Fruit fly (Drosophila melanogaster) S2 (cell line): ENCODE data around the gene CG13631.

ENCODE experiments used
- CG8478 ChIP-seq: fragments of >200 bp; optimal IDR thresholded peaks from 2 replicates; lab custom pipeline; 2018
- CTCF ChIP-seq, 2 experiments: fragments of >200 bp; optimal IDR thresholded peaks; 2 replicates each; lab custom pipeline; 2018

The CG13631 gene

dm6 chr3R:24768538-24769401 lies at the start of gene CG13631:
Gene CG13631, plus strand, starts transcription at chr3R:24769351.
- TF ChIP-seq CG8478 (lab: Kevin White, UChicago) (no peak), CTCF (optimal IDR thresholded peaks at IDR 0.05; lab: Kevin White, UChicago) (no peak)

- TF ChIP-seq CTCF (optimal IDR thresholded peaks at IDR 0.05; lab: Kevin White, UChicago) (no peak), CG8478 (lab: Kevin White, UChicago) (no peak)
Measured at dm6 chr3R:24720459-24721370, 48.4 kb upstream of the CG13631 start.

dm6 chr3R:24726347-24726891 lies 42.7 kb upstream of the CG13631 start:
- TF ChIP-seq CTCF (optimal IDR thresholded peaks at IDR 0.05; lab: Kevin White, UChicago) (no peak), CG8478 (lab: Kevin White, UChicago) (no peak)

- TF ChIP-seq CTCF (optimal IDR thresholded peaks at IDR 0.05; lab: Kevin White, UChicago) = no peak
- no peak for TF ChIP-seq CG8478 (lab: Kevin White, UChicago)
Measured at dm6 chr3R:24727038-24727437, 42.1 kb upstream of the CG13631 start.

- no peak for TF ChIP-seq CG8478 (lab: Kevin White, UChicago)
- TF ChIP-seq CTCF (optimal IDR thresholded peaks at IDR 0.05; lab: Kevin White, UChicago) = no peak
Measured at dm6 chr3R:24749055-24749992, 19.8 kb upstream of the CG13631 start, which contains the start of gene tld. Gene tld, plus strand, starts transcription at chr3R:24749731.

dm6 chr3R:24753561-24754027 lies 15.6 kb upstream of the CG13631 start, which contains the start of gene asp:
Gene asp, plus strand, starts transcription at chr3R:24753849.
- TF ChIP-seq CTCF (optimal IDR thresholded peaks at IDR 0.05; lab: Kevin White, UChicago) (no peak), CG8478 (lab: Kevin White, UChicago) (no peak)

dm6 chr3R:24764971-24765370 lies 4.2 kb upstream of the CG13631 start, which contains the start of gene AstA:
Gene AstA, minus strand, starts transcription at chr3R:24765071.
- no peak for TF ChIP-seq CG8478 (lab: Kevin White, UChicago)
- TF ChIP-seq CTCF (optimal IDR thresholded peaks at IDR 0.05; lab: Kevin White, UChicago) = no peak

- TF ChIP-seq CG8478 (lab: Kevin White, UChicago) = no peak
- TF ChIP-seq CTCF (optimal IDR thresholded peaks at IDR 0.05; lab: Kevin White, UChicago) = no peak
Measured at dm6 chr3R:24766684-24767083, 2.5 kb upstream of the CG13631 start.

dm6 chr3R:24767667-24768340 lies 1.3 kb upstream of the CG13631 start:
- no peak for TF ChIP-seq CTCF (optimal IDR thresholded peaks at IDR 0.05; lab: Kevin White, UChicago)
- TF ChIP-seq CG8478 (lab: Kevin White, UChicago) = no peak

dm6 chr3R:24769601-24770000 lies 450 bp downstream of the CG13631 start:
- TF ChIP-seq CG8478 (lab: Kevin White, UChicago) (no peak), CTCF (optimal IDR thresholded peaks at IDR 0.05; lab: Kevin White, UChicago) (no peak)

- no peak for TF ChIP-seq CTCF (optimal IDR thresholded peaks at IDR 0.05; lab: Kevin White, UChicago)
- TF ChIP-seq CG8478 (lab: Kevin White, UChicago) = no peak
Measured at dm6 chr3R:24771273-24772231, 2.4 kb downstream of the CG13631 start, which contains the start of gene CG42331. Gene CG42331, plus strand, starts transcription at chr3R:24772181.

dm6 chr3R:24773016-24773415 lies 3.9 kb downstream of the CG13631 start:
- no peak for TF ChIP-seq CTCF (optimal IDR thresholded peaks at IDR 0.05; lab: Kevin White, UChicago)
- TF ChIP-seq CG8478 (lab: Kevin White, UChicago) = no peak
